Worm (Caenorhabditis elegans): Measurements from ENCODE around the gene arrd-26.

arrd-26 gene

ce11 chrIV:2065895-2066294 is at the start of gene arrd-26:
TSS of gene arrd-26 (plus strand) at chrIV:2066195.
- TF ChIP-seq cebp-2 (GFP tag; IDR thresholded peaks at IDR 0.05): no peak
- TF ChIP-seq F55B11.4 (tag; optimal IDR thresholded peaks at IDR 0.05; ENCODE audit: borderline replicate concordance, insufficient read depth): no peak
- TF ChIP-seq him-1 (tag; optimal IDR thresholded peaks at IDR 0.05): no peak
- no peak for TF ChIP-seq rec-8 (tag; optimal IDR thresholded peaks at IDR 0.05)
- no peak for TF ChIP-seq bed-2 (GFP tag; IDR thresholded peaks at IDR 0.05)
- no peak for TF ChIP-seq Y56A3A.18 (GFP tag; IDR thresholded peaks at IDR 0.05)

ce11 chrIV:2032946-2033411 is 33.0 kb upstream of the arrd-26 start, which contains the start of gene cpsf-1:
TSS of gene cpsf-1 (minus strand) at chrIV:2032996.
- TF ChIP-seq dox-1 (GFP tag; IDR thresholded peaks at IDR 0.05): no peak
- TF ChIP-seq bed-1 (GFP tag; IDR thresholded peaks at IDR 0.05): no peak
- no peak for TF ChIP-seq ceh-79 (tag; optimal IDR thresholded peaks at IDR 0.05)
- TF ChIP-seq nhr-27 (tag; optimal IDR thresholded peaks at IDR 0.05): no peak
- TF ChIP-seq nhr-80 (tag; optimal IDR thresholded peaks at IDR 0.05): no peak
- no peak for TF ChIP-seq nfya-2 (GFP tag; IDR thresholded peaks at IDR 0.05)
- TF ChIP-seq tbp1 (GFP tag; optimal IDR thresholded peaks at IDR 0.05): no peak
- no peak for TF ChIP-seq zim-3 (tag; optimal IDR thresholded peaks at IDR 0.05)
- no peak for TF ChIP-seq B0035.1 (tag; optimal IDR thresholded peaks at IDR 0.05)
- no peak for TF ChIP-seq F10E7.11 (tag; optimal IDR thresholded peaks at IDR 0.05)
- no peak for TF ChIP-seq egrh-3 (GFP tag; IDR thresholded peaks at IDR 0.05)
- TF ChIP-seq lin-40 (tag; optimal IDR thresholded peaks at IDR 0.05): no peak
- no peak for TF ChIP-seq lag-1 (GFP tag; IDR thresholded peaks at IDR 0.05)
- no peak for TF ChIP-seq chd-7 (tag; optimal IDR thresholded peaks at IDR 0.05)
- no peak for TF ChIP-seq F55B11.4 (tag; optimal IDR thresholded peaks at IDR 0.05; ENCODE audit: borderline replicate concordance, insufficient read depth)
- no peak for TF ChIP-seq die-1 (tag; optimal IDR thresholded peaks at IDR 0.05)
- TF ChIP-seq nhr-179 (tag; optimal IDR thresholded peaks at IDR 0.05): no peak
- TF ChIP-seq T07F8.4 (tag; optimal IDR thresholded peaks at IDR 0.05): no peak
- no peak for TF ChIP-seq Y56A3A.18 (GFP tag; IDR thresholded peaks at IDR 0.05)
- no peak for TF ChIP-seq ets-4 (GFP tag; optimal IDR thresholded peaks at IDR 0.05)
- no peak for TF ChIP-seq ztf-26 (tag; optimal IDR thresholded peaks at IDR 0.05)
- TF ChIP-seq hmg-1.2 (GFP tag; IDR thresholded peaks at IDR 0.05): peak; percentile 99
- 0 out of 2 replicates have a peak, but pooled peaks have one; percentile 38 for TF ChIP-seq bed-2 (GFP tag; IDR thresholded peaks at IDR 0.05)
- TF ChIP-seq cebp-1 (GFP tag; IDR thresholded peaks at IDR 0.05): no peak
- TF ChIP-seq cebp-1 (tag; optimal IDR thresholded peaks at IDR 0.05): no peak
- TF ChIP-seq nhr-120 (GFP tag; IDR thresholded peaks at IDR 0.05): no peak
- peak; percentile 80 for TF ChIP-seq lin-54 (GFP tag; optimal IDR thresholded peaks at IDR 0.05)
- TF ChIP-seq repo-1 (tag; optimal IDR thresholded peaks at IDR 0.05): no peak
- TF ChIP-seq ztf-18 (tag; optimal IDR thresholded peaks at IDR 0.05): peak; percentile 33
- TF ChIP-seq ZK185.1 (tag; optimal IDR thresholded peaks at IDR 0.05; ENCODE audit: poor library complexity, severe bottlenecking): no peak
- TF ChIP-seq F57A8.1 (GFP tag; optimal IDR thresholded peaks at IDR 0.05): no peak
- TF ChIP-seq B0261.1 (tag; optimal IDR thresholded peaks at IDR 0.05): no peak
- TF ChIP-seq ztf-25 (GFP tag; IDR thresholded peaks at IDR 0.05): peak; percentile 65; the same call in 1 of the 2 replicates
- TF ChIP-seq ekl-4 (GFP tag; IDR thresholded peaks at IDR 0.05): no peak
- no peak for TF ChIP-seq madf-8 (GFP tag; conservative IDR thresholded peaks at IDR 0.05)
- TF ChIP-seq mes-4 (tag; optimal IDR thresholded peaks at IDR 0.05): no peak
- TF ChIP-seq K11D2.4 (GFP tag; IDR thresholded peaks at IDR 0.05): peak; percentile 34; the same call in 1 of the 2 replicates
- no peak for TF ChIP-seq nhr-90 (tag; optimal IDR thresholded peaks at IDR 0.05)
- peak; percentile 42 for TF ChIP-seq dpl-1 (GFP tag; optimal IDR thresholded peaks at IDR 0.05)
- TF ChIP-seq attf-3 (GFP tag; conservative IDR thresholded peaks at IDR 0.05): peak; percentile 52; the same call in 1 of the 2 replicates
- no peak for TF ChIP-seq nfyb-1 (GFP tag; IDR thresholded peaks at IDR 0.05)
- peak; percentile 57; the same call in 1 of the 2 replicates for TF ChIP-seq ceh-91 (GFP tag; IDR thresholded peaks at IDR 0.05)
- peak; percentile 23 for TF ChIP-seq efl-1 (GFP tag; optimal IDR thresholded peaks at IDR 0.05)
- TF ChIP-seq T26A5.8 (tag; optimal IDR thresholded peaks at IDR 0.05): no peak
